Worm (Caenorhabditis elegans): ENCODE measurements around the gene C08H9.16.

- TF ChIP-seq nhr-11 (tag; optimal IDR thresholded peaks at IDR 0.05) (no peak), sdc-2 (tag; optimal IDR thresholded peaks at IDR 0.05) (no peak), rnt-1 (tag; optimal IDR thresholded peaks at IDR 0.05) (no peak), pha-4 (tag; optimal IDR thresholded peaks at IDR 0.05) (no peak), lim-6 (tag; optimal IDR thresholded peaks at IDR 0.05) (no peak), tbx-2 (tag; optimal IDR thresholded peaks at IDR 0.05) (no peak), nfya-1 (tag; optimal IDR thresholded peaks at IDR 0.05) (no peak), ets-4 (tag; optimal IDR thresholded peaks at IDR 0.05) (no peak), ama-1 (optimal IDR thresholded peaks at IDR 0.05) (no peak), C08G9.2 (tag; optimal IDR thresholded peaks at IDR 0.05) (no peak), fkh-6 (tag; optimal IDR thresholded peaks at IDR 0.05) (no peak), madf-2 (tag; optimal IDR thresholded peaks at IDR 0.05) (no peak)
Measured at ce11 chrII:9928470-9928869, 35.9 kb downstream of the C08H9.16 start.

Measured in whole organism, late embryonic.